Worm (Caenorhabditis elegans) whole organism, late embryonic: Measurements from ENCODE around the gene sipa-1.

ENCODE experiments used
- C08G9.2 ChIP-seq: sonication (generic microtip); optimal IDR thresholded peaks from 2 replicates; lab custom pipeline; 2016; ENCODE audit warnings: mild to moderate bottlenecking, missing genetic modification characterization, moderate library complexity, missing compliant biosample characterization
- K02D7.2 ChIP-seq: sonication (generic microtip); optimal IDR thresholded peaks from 2 replicates; lab custom pipeline; 2017; ENCODE audit warnings: mild to moderate bottlenecking, missing genetic modification characterization, missing compliant biosample characterization
- K09A11.1 ChIP-seq: sonication (generic microtip); optimal IDR thresholded peaks from 2 replicates; lab custom pipeline; 2017; ENCODE audit warnings: antibody characterized with exemption, mild to moderate bottlenecking, missing genetic modification characterization, missing compliant biosample characterization; ENCODE audit not compliant: insufficient read depth
- T23F11.4 ChIP-seq: fragments of 200-800 bp; sonication (Bioruptor generic); optimal IDR thresholded peaks from 2 replicates; lab custom pipeline; 2018; ENCODE audit warnings: mild to moderate bottlenecking, missing genetic modification characterization, missing compliant biosample characterization
- ama-1 ChIP-seq: fragments of 150-350 bp; optimal IDR thresholded peaks from 2 replicates; lab custom pipeline; 2014
- ceh-14 ChIP-seq: sonication (generic microtip); optimal IDR thresholded peaks from 2 replicates; lab custom pipeline; 2016; ENCODE audit warnings: missing genotype, missing genetic modification characterization, missing compliant biosample characterization
- ceh-18 ChIP-seq: sonication (generic microtip); optimal IDR thresholded peaks from 2 replicates; lab custom pipeline; 2016; ENCODE audit warnings: missing genetic modification characterization, missing compliant biosample characterization
- ceh-19 ChIP-seq: fragments of 200-800 bp; sonication (Bioruptor generic); optimal IDR thresholded peaks from 2 replicates; lab custom pipeline; 2018; ENCODE audit warnings: mild to moderate bottlenecking, missing genetic modification characterization, missing compliant biosample characterization
- ceh-22 ChIP-seq: sonication (generic microtip); optimal IDR thresholded peaks from 2 replicates; lab custom pipeline; 2017; ENCODE audit warnings: missing biosample characterization, missing genetic modification characterization
- ceh-24 ChIP-seq: sonication (generic microtip); optimal IDR thresholded peaks from 2 replicates; lab custom pipeline; 2016; ENCODE audit warnings: mild to moderate bottlenecking, missing genetic modification characterization, missing compliant biosample characterization
- ceh-30 ChIP-seq: fragments of 150-350 bp; optimal IDR thresholded peaks from 2 replicates; lab custom pipeline; 2014; ENCODE audit warnings: missing biosample characterization, missing genetic modification characterization
- ceh-31 ChIP-seq: sonication (generic microtip); optimal IDR thresholded peaks from 2 replicates; lab custom pipeline; 2016; ENCODE audit warnings: missing genetic modification characterization, missing compliant biosample characterization
- ceh-34 ChIP-seq: sonication (generic microtip); optimal IDR thresholded peaks from 2 replicates; lab custom pipeline; 2016; ENCODE audit warnings: mild to moderate bottlenecking, missing genetic modification characterization, missing compliant biosample characterization
- dve-1 ChIP-seq: sonication (generic microtip); optimal IDR thresholded peaks from 2 replicates; lab custom pipeline; 2017; ENCODE audit warnings: antibody characterized with exemption, mild to moderate bottlenecking, missing genetic modification characterization, missing compliant biosample characterization
- elt-2 ChIP-seq: sonication (generic microtip); optimal IDR thresholded peaks from 2 replicates; lab custom pipeline; 2016; ENCODE audit warnings: missing genetic modification reagents, missing genetic modification characterization, missing compliant biosample characterization
- elt-4 ChIP-seq: sonication (generic microtip); optimal IDR thresholded peaks from 2 replicates; lab custom pipeline; 2016; ENCODE audit warnings: missing genetic modification characterization, missing compliant biosample characterization
- fkh-10 ChIP-seq: fragments of 150-350 bp; optimal IDR thresholded peaks from 2 replicates; lab custom pipeline; 2014; ENCODE audit warnings: missing biosample characterization, missing genetic modification reagents, missing genetic modification characterization
- gmeb-2 ChIP-seq: sonication (generic microtip); optimal IDR thresholded peaks from 2 replicates; lab custom pipeline; 2016; ENCODE audit warnings: missing genetic modification characterization, inconsistent platforms, missing compliant biosample characterization
- hlh-15 ChIP-seq: sonication (generic microtip); optimal IDR thresholded peaks from 2 replicates; lab custom pipeline; 2016; ENCODE audit warnings: missing genetic modification characterization, missing compliant biosample characterization
- hlh-30 ChIP-seq: sonication (generic microtip); optimal IDR thresholded peaks from 2 replicates; lab custom pipeline; 2017; ENCODE audit warnings: antibody characterized with exemption, missing genetic modification characterization, missing compliant biosample characterization; ENCODE audit not compliant: insufficient read depth
- hlh-6 ChIP-seq: sonication (generic microtip); optimal IDR thresholded peaks from 2 replicates; lab custom pipeline; 2016; ENCODE audit warnings: missing genotype, missing genetic modification characterization, missing compliant biosample characterization
- hlh-8 ChIP-seq: sonication (generic microtip); optimal IDR thresholded peaks from 2 replicates; lab custom pipeline; 2016; ENCODE audit warnings: missing genotype, missing genetic modification characterization, missing compliant biosample characterization
- madf-2 ChIP-seq: sonication (generic microtip); optimal IDR thresholded peaks from 2 replicates; lab custom pipeline; 2017; ENCODE audit warnings: missing genetic modification characterization, missing compliant biosample characterization
- nfya-1 ChIP-seq: sonication (generic microtip); optimal IDR thresholded peaks from 2 replicates; lab custom pipeline; 2017; ENCODE audit warnings: missing genetic modification characterization, mild to moderate bottlenecking, missing compliant biosample characterization, antibody characterized with exemption, moderate library complexity
- nhr-232 ChIP-seq: sonication (generic microtip); optimal IDR thresholded peaks from 2 replicates; lab custom pipeline; 2016; ENCODE audit warnings: missing genetic modification characterization, missing compliant biosample characterization
- npax-4 ChIP-seq: sonication (generic microtip); optimal IDR thresholded peaks from 2 replicates; lab custom pipeline; 2016; ENCODE audit warnings: missing genetic modification characterization, missing compliant biosample characterization
- odd-2 ChIP-seq: sonication (generic microtip); optimal IDR thresholded peaks from 2 replicates; lab custom pipeline; 2017; ENCODE audit warnings: antibody characterized with exemption, mild to moderate bottlenecking, missing genetic modification characterization, missing compliant biosample characterization
- pat-9 ChIP-seq: fragments of 200-800 bp; sonication (Bioruptor generic); optimal IDR thresholded peaks from 2 replicates; lab custom pipeline; 2018; ENCODE audit warnings: mild to moderate bottlenecking, missing genetic modification characterization, moderate library complexity, missing compliant biosample characterization
- pax-1 ChIP-seq: fragments of 150-350 bp; optimal IDR thresholded peaks from 2 replicates; lab custom pipeline; 2014; ENCODE audit warnings: missing biosample characterization, missing genetic modification characterization
- pha-2 ChIP-seq: sonication (generic microtip); optimal IDR thresholded peaks from 2 replicates; lab custom pipeline; 2017; ENCODE audit warnings: mild to moderate bottlenecking, missing genetic modification characterization, missing compliant biosample characterization
- pha-4 ChIP-seq: fragments of 150-350 bp; optimal IDR thresholded peaks from 2 replicates; lab custom pipeline; 2018; ENCODE audit warnings: missing biosample characterization, missing genetic modification reagents, missing genetic modification characterization
- ref-2 ChIP-seq: sonication (generic microtip); optimal IDR thresholded peaks from 2 replicates; lab custom pipeline; 2016; ENCODE audit warnings: missing genetic modification characterization, missing compliant biosample characterization
- sdc-2 ChIP-seq: sonication (generic microtip); optimal IDR thresholded peaks from 2 replicates; lab custom pipeline; 2016; ENCODE audit warnings: missing genotype, missing genetic modification characterization, missing compliant biosample characterization
- sox-4 ChIP-seq: sonication (generic microtip); optimal IDR thresholded peaks from 2 replicates; lab custom pipeline; 2017; ENCODE audit warnings: mild to moderate bottlenecking, missing genetic modification characterization, inconsistent platforms, missing compliant biosample characterization
- syd-9 ChIP-seq: sonication (generic microtip); optimal IDR thresholded peaks from 2 replicates; lab custom pipeline; 2016; ENCODE audit warnings: mild to moderate bottlenecking, missing genetic modification characterization, moderate library complexity, missing compliant biosample characterization
- tbx-2 ChIP-seq: sonication (generic microtip); optimal IDR thresholded peaks from 2 replicates; lab custom pipeline; 2016; ENCODE audit warnings: missing genetic modification characterization, missing compliant biosample characterization
- unc-3 ChIP-seq, 2 experiments: fragments of 200-800 bp in 1 of 2; sonication (Bioruptor generic) in 1 of 2; sonication (generic microtip) in 1 of 2; conservative IDR thresholded peaks in 1 of 2; optimal IDR thresholded peaks in 1 of 2; 2 replicates each; pipeline versions ENCODE4 v1.3.6 to Lab custom; 2016 to 2022; ENCODE audit warnings: missing compliant biosample characterization in 2 of 2, missing genetic modification characterization in 2 of 2, missing genetic modification reagents in 1 of 2
- unc-42 ChIP-seq: sonication (generic microtip); optimal IDR thresholded peaks from 2 replicates; lab custom pipeline; 2016; ENCODE audit warnings: missing genotype, missing genetic modification characterization, missing compliant biosample characterization
- unc-55 ChIP-seq: sonication (generic microtip); optimal IDR thresholded peaks from 2 replicates; lab custom pipeline; 2017; ENCODE audit warnings: missing biosample characterization, missing genetic modification reagents, missing genetic modification characterization
- ztf-16 ChIP-seq: sonication (generic microtip); optimal IDR thresholded peaks from 2 replicates; lab custom pipeline; 2017; ENCODE audit warnings: missing genetic modification characterization, missing compliant biosample characterization

The sipa-1 gene

ce11 chrV:11677030-11677429 lies 39.9 kb upstream of the sipa-1 start:
- TF ChIP-seq nfya-1 (peak; percentile 61), elt-2 (tag; lab: Kevin White, UChicago) (no peak)

DNA sequence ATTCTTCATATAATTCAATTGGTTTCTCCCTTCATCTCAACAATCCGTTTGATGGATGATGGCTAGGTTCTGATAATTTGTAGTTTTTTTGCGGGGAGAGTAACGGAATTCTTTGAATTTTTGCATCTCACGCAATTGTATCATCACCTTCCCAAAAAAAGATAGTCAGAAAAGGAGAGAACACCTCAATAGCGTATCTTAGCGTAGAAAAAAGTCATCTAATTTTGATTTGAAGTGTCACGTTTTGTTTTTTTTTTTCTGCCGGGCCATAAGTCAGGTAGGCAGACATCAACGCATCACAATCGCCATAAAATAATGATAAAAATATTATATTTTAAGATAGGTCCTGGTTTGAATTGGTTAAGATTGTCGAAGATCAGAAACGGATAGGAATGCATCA lies 39.4 kb upstream of the sipa-1 start:
- no peak for TF ChIP-seq unc-55
- TF ChIP-seq madf-2, result no peak
- TF ChIP-seq ama-1 (lab: Kevin White, UChicago), result no peak
- no peak for TF ChIP-seq K02D7.2
- TF ChIP-seq nfya-1, result no peak
- no peak for TF ChIP-seq ref-2 (tag; lab: Kevin White, UChicago)
- TF ChIP-seq ceh-19 (GFP tag; lab: Kevin White, UChicago), result no peak
- TF ChIP-seq npax-4 (tag; lab: Kevin White, UChicago), result no peak
- no peak for TF ChIP-seq unc-3 (GFP tag; conservative IDR thresholded peaks at IDR 0.05; lab: Robert Waterston, UW)
- no peak for TF ChIP-seq unc-3 (tag; optimal IDR thresholded peaks at IDR 0.05; lab: Kevin White, UChicago)
- TF ChIP-seq ceh-30 (tag; lab: Kevin White, UChicago), result no peak
- no peak for TF ChIP-seq T23F11.4 (GFP tag; lab: Kevin White, UChicago)
- no peak for TF ChIP-seq ceh-14 (tag; lab: Kevin White, UChicago)
- no peak for TF ChIP-seq ceh-31 (tag; lab: Kevin White, UChicago)
- TF ChIP-seq odd-2 (tag; lab: Kevin White, UChicago), result no peak
- TF ChIP-seq dve-1, result no peak
- TF ChIP-seq syd-9 (tag; lab: Kevin White, UChicago), result no peak
- TF ChIP-seq pat-9 (tag; lab: Kevin White, UChicago), result no peak
- no peak for TF ChIP-seq ceh-24 (tag; lab: Kevin White, UChicago)
- no peak for TF ChIP-seq elt-4 (tag; lab: Kevin White, UChicago)

ce11 chrV:11675638-11676037 lies 38.5 kb upstream of the sipa-1 start, which contains the start of gene ape-1:
Gene ape-1 (plus strand): TSS chrV:11675938.
- TF ChIP-seq gmeb-2 (tag; lab: Kevin White, UChicago), result no peak
- no peak for TF ChIP-seq elt-4 (tag; lab: Kevin White, UChicago)
- no peak for TF ChIP-seq hlh-6 (tag; lab: Kevin White, UChicago)
- TF ChIP-seq pha-4 (tag; lab: Kevin White, UChicago), result no peak

DNA sequence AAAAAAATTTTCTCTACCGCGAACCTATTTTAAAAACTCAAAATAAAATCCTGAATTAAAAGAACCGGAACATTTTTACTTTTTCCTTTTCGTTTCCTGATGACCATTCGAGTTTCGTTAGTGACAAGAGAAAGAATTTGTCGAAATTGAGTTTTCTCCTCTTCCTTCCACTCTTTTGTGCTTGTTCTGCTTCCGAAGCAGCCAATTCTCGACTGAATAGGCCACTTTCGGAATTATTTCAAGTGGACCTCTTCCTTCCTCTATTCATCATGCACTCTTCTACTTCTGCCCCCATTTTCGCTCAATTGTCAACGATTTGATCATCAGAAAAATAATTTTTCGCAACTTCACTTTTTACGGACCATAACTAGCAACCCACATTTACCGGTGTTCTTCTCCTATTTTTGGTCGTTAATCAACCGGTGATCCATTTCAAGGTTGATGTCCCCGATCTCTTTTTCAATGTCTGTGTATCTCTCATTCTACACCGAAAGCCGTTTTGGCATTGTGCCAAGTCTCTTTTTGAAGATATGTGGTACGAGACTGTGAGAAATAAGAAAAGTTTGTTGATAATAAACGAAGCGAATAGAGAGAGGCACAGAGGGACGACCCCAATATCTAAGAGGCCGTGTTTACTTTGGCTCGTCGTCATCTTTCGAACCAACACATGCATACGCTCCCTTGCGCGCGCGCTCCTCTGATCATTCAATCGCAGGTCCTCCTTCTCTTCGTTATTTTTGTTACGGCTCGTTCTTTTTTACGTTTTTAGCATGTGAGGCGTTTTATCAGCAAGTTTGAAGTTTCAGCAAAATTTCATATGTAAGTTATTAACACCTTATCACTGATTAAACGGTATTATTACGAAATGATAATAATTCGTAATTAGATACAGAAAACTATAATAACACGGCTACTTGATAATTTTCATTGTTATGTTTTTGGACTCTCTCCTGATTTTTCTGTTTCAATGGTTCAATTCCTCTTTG lies 37.8 kb upstream of the sipa-1 start:
- TF ChIP-seq syd-9 (tag; lab: Kevin White, UChicago) (no peak), pha-2 (tag; lab: Kevin White, UChicago) (peak; percentile 7), elt-2 (tag; lab: Kevin White, UChicago) (peak; percentile 68), unc-42 (tag; lab: Kevin White, UChicago) (peak; percentile 89), pax-1 (tag; lab: Kevin White, UChicago) (no peak), ceh-22 (tag; lab: Kevin White, UChicago) (no peak), fkh-10 (GFP tag; lab: Kevin White, UChicago) (peak; percentile 5), nhr-232 (no peak)

- TF ChIP-seq ceh-19 (GFP tag; lab: Kevin White, UChicago), result no peak
- no peak for TF ChIP-seq hlh-15 (tag; lab: Kevin White, UChicago)
- no peak for TF ChIP-seq K09A11.1 (tag; lab: Kevin White, UChicago)
- no peak for TF ChIP-seq C08G9.2
- TF ChIP-seq ceh-18 (tag; lab: Kevin White, UChicago), result no peak
- peak; percentile 65 for TF ChIP-seq hlh-30 (tag; lab: Kevin White, UChicago)
- no peak for TF ChIP-seq npax-4 (tag; lab: Kevin White, UChicago)
- TF ChIP-seq nfya-1, result peak; percentile 45
- no peak for TF ChIP-seq sdc-2 (tag; lab: Kevin White, UChicago)
- TF ChIP-seq pha-2 (tag; lab: Kevin White, UChicago), result peak; percentile 57
- no peak for TF ChIP-seq sox-4 (tag; lab: Kevin White, UChicago)
- no peak for TF ChIP-seq hlh-8 (tag; lab: Kevin White, UChicago)
- no peak for TF ChIP-seq ztf-16 (tag; lab: Kevin White, UChicago)
- TF ChIP-seq ceh-34 (tag; lab: Kevin White, UChicago), result no peak
- no peak for TF ChIP-seq dve-1
- TF ChIP-seq unc-3 (GFP tag; conservative IDR thresholded peaks at IDR 0.05; lab: Robert Waterston, UW), result no peak
- TF ChIP-seq unc-3 (tag; optimal IDR thresholded peaks at IDR 0.05; lab: Kevin White, UChicago), result no peak
- TF ChIP-seq tbx-2, result peak; percentile 1
- peak; percentile 27 for TF ChIP-seq pax-1 (tag; lab: Kevin White, UChicago)
Observed at ce11 chrV:11673746-11674365, 36.8 kb upstream of the sipa-1 start.
